Worm (Caenorhabditis elegans) whole organism, L1 larva: Measurements from ENCODE around the gene crn-7.

Experiments
- ces-1 ChIP-seq: fragments of 150-350 bp; optimal IDR thresholded peaks from 2 replicates; lab custom pipeline; 2014; ENCODE audit warnings: missing biosample characterization, missing genetic modification reagents, missing genetic modification characterization
- fkh-8 ChIP-seq: sonication (generic microtip); optimal IDR thresholded peaks from 2 replicates; lab custom pipeline; 2016; ENCODE audit warnings: mild to moderate bottlenecking, missing genetic modification characterization, missing compliant biosample characterization
- fos-1 ChIP-seq: fragments of 150-350 bp; optimal IDR thresholded peaks from 2 replicates; lab custom pipeline; 2014; ENCODE audit warnings: missing biosample characterization, missing genetic modification characterization
- jun-1 ChIP-seq: fragments of 150-350 bp; optimal IDR thresholded peaks from 2 replicates; lab custom pipeline; 2014; ENCODE audit warnings: missing biosample characterization, missing genetic modification reagents, missing genetic modification characterization

DNA sequence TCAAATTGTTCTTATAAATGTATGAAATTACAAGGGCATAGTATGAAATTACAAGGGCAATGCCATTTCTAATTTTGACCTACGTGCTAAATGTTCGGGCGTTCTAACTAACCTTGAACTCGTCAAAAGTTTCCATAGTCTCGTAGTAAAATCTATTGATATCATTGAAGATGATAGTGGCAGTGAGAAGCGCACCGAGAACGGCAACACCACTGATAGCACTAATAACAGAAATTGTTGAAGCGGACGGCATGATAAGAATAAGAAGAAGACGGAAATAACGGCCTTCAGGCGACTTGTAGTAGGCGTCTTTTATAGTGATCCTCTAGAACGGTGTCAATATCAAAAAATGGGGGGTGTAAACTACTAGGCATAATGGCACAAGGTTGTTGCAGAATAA lies 5.0 kb upstream of the crn-7 start, which contains the start of gene col-91:
- TF ChIP-seq jun-1 (no peak), fos-1 (tag; lab: Kevin White, UChicago) (no peak), fkh-8 (tag; lab: Kevin White, UChicago) (no peak), ces-1 (GFP tag; lab: Kevin White, UChicago) (no peak)
